Fruit fly (Drosophila melanogaster) whole organism, embryonic: ENCODE data around the gene CG8960.
A peak's percentile ranks its signal among the peaks of the same experiment; 100 is the strongest.

Experiments used
- ATbp ChIP-seq: fragments of 200-800 bp; sonication (Bioruptor generic); optimal IDR thresholded peaks from 2 replicates; lab custom pipeline; 2017; ENCODE audit warnings: missing biosample characterization, mild to moderate bottlenecking, missing genetic modification characterization, missing genetic modification reagents
- Blimp-1 ChIP-seq: fragments of 200-800 bp; sonication (Bioruptor generic); optimal IDR thresholded peaks from 3 replicates; lab custom pipeline; 2018; ENCODE audit warnings: missing biosample characterization, missing genetic modification characterization, mild to moderate bottlenecking, moderate library complexity, missing genetic modification reagents
- CG1024 ChIP-seq: fragments of 200-800 bp; sonication (Bioruptor generic); IDR thresholded peaks from 2 replicates; pipeline ENCODE4 v1.3.6; 2022; ENCODE audit warnings: missing biosample characterization, missing genetic modification characterization
- CG10565 ChIP-seq: fragments of 200-800 bp; sonication (Bioruptor generic); optimal IDR thresholded peaks from 3 replicates; lab custom pipeline; 2016; ENCODE audit warnings: missing biosample characterization, mild to moderate bottlenecking, missing genetic modification characterization
- CG11560 ChIP-seq: fragments of 200-800 bp; sonication (Bioruptor generic); IDR thresholded peaks from 3 replicates; pipeline ENCODE4 v1.3.6; 2022; ENCODE audit warnings: missing biosample characterization, missing genetic modification characterization
- CG1233 ChIP-seq: fragments of 200-800 bp; sonication (Bioruptor generic); optimal IDR thresholded peaks from 4 replicates; lab custom pipeline; 2018; ENCODE audit warnings: missing biosample characterization, mild to moderate bottlenecking, missing genetic modification characterization
- CG13123 ChIP-seq: fragments of 200-800 bp; sonication (Bioruptor generic); optimal IDR thresholded peaks from 2 replicates; lab custom pipeline; 2016; ENCODE audit warnings: missing biosample characterization, missing genetic modification characterization
- CG13424 ChIP-seq: fragments of 200-800 bp; sonication (Bioruptor generic); optimal IDR thresholded peaks from 2 replicates; lab custom pipeline; 2019; ENCODE audit warnings: missing biosample characterization, mild to moderate bottlenecking, missing genetic modification characterization, moderate library complexity
- CG15696 ChIP-seq: fragments of 200-800 bp; sonication (Bioruptor generic); optimal IDR thresholded peaks from 2 replicates; lab custom pipeline; 2019; ENCODE audit warnings: missing biosample characterization, mild to moderate bottlenecking, missing genetic modification characterization, moderate library complexity
- CG1602 ChIP-seq: fragments of 200-800 bp; sonication (Bioruptor generic); optimal IDR thresholded peaks from 3 replicates; lab custom pipeline; 2016; ENCODE audit warnings: missing biosample characterization, missing genetic modification characterization
- CG16779 ChIP-seq: fragments of 200-800 bp; sonication (Bioruptor generic); IDR thresholded peaks from 2 replicates; pipeline ENCODE4 v1.3.6; 2022; ENCODE audit warnings: missing biosample characterization, missing genetic modification characterization
- CG16813 ChIP-seq: fragments of 200-800 bp; sonication (Bioruptor generic); IDR thresholded peaks from 3 replicates; pipeline ENCODE4 v1.3.6; 2022; ENCODE audit warnings: missing biosample characterization, missing genetic modification characterization; ENCODE audit not compliant: partially characterized antibody
- CG17359 ChIP-seq: fragments of 200-800 bp; sonication (Bioruptor generic); optimal IDR thresholded peaks from 3 replicates; lab custom pipeline; 2018; ENCODE audit warnings: missing biosample characterization, mild to moderate bottlenecking, missing genetic modification characterization, moderate library complexity
- CG18011 ChIP-seq: fragments of 200-800 bp; sonication (Bioruptor generic); optimal IDR thresholded peaks from 2 replicates; lab custom pipeline; 2017; ENCODE audit warnings: missing biosample characterization, missing genetic modification characterization, mild to moderate bottlenecking, moderate library complexity, missing genotype
- CG2678 ChIP-seq: fragments of 200-800 bp; sonication (Bioruptor generic); optimal IDR thresholded peaks from 3 replicates; lab custom pipeline; 2019; ENCODE audit warnings: missing biosample characterization, mild to moderate bottlenecking, missing genetic modification characterization, moderate library complexity
- CG2712 ChIP-seq: fragments of 200-800 bp; optimal IDR thresholded peaks from 3 replicates; lab custom pipeline; 2019; ENCODE audit warnings: missing biosample characterization, mild to moderate bottlenecking, missing genetic modification characterization, moderate library complexity
- CG32532 ChIP-seq: fragments of 200-800 bp; sonication (Bioruptor generic); IDR thresholded peaks from 2 replicates; pipeline ENCODE4 v1.3.6; 2022; ENCODE audit warnings: missing biosample characterization, missing genetic modification characterization
- CG42726 ChIP-seq: fragments of 200-800 bp; sonication (Bioruptor generic); IDR thresholded peaks from 2 replicates; pipeline ENCODE4 v1.3.6; 2022; ENCODE audit warnings: missing biosample characterization, missing genetic modification characterization; ENCODE audit not compliant: partially characterized antibody
- CG43689 ChIP-seq: fragments of 200-800 bp; sonication (Bioruptor generic); IDR thresholded peaks from 2 replicates; pipeline ENCODE4 v1.3.6; 2022; ENCODE audit warnings: missing biosample characterization, missing genetic modification characterization
- CG6654 ChIP-seq: fragments of 200-800 bp; sonication (Bioruptor generic); optimal IDR thresholded peaks from 2 replicates; lab custom pipeline; 2017; ENCODE audit warnings: missing biosample characterization, mild to moderate bottlenecking, missing genetic modification characterization
- CG9215 ChIP-seq: fragments of 200-800 bp; sonication (Bioruptor generic); IDR thresholded peaks from 2 replicates; pipeline ENCODE4 v1.3.6; 2022; ENCODE audit warnings: missing biosample characterization, missing genetic modification characterization
- CG9797 ChIP-seq: fragments of 200-800 bp; sonication (Bioruptor generic); optimal IDR thresholded peaks from 3 replicates; lab custom pipeline; 2018; ENCODE audit warnings: missing biosample characterization, mild to moderate bottlenecking, missing genetic modification characterization
- D ChIP-seq, 2 experiments: fragments of 200-800 bp in 1 of 2; fragments of >200 bp in 1 of 2; sonication (Bioruptor generic) in 1 of 2; optimal IDR thresholded peaks; 2 replicates in 1 of 2; 3 replicates in 1 of 2; lab custom pipeline; 2017; ENCODE audit warnings: mild to moderate bottlenecking in 1 of 2, missing biosample characterization in 1 of 2, missing genetic modification characterization in 1 of 2, missing genetic modification reagents in 1 of 2
- Dll ChIP-seq: fragments of 200-800 bp; sonication (Bioruptor generic); IDR thresholded peaks from 4 replicates; pipeline ENCODE4 v1.3.6; 2022; ENCODE audit warnings: missing biosample characterization, missing genetic modification characterization; ENCODE audit not compliant: partially characterized antibody
- Dp ChIP-seq: fragments of 200-800 bp; sonication (Bioruptor generic); optimal IDR thresholded peaks from 2 replicates; lab custom pipeline; 2018; ENCODE audit warnings: missing biosample characterization, mild to moderate bottlenecking, missing genetic modification characterization, moderate library complexity
- Elba2 ChIP-seq: fragments of 200-800 bp; sonication (Bioruptor generic); optimal IDR thresholded peaks from 3 replicates; lab custom pipeline; 2016; ENCODE audit warnings: missing biosample characterization, missing genetic modification characterization
- Hand ChIP-seq: fragments of 200-800 bp; sonication (Bioruptor generic); optimal IDR thresholded peaks from 2 replicates; lab custom pipeline; 2017; ENCODE audit warnings: mild to moderate bottlenecking, missing biosample characterization, missing genetic modification reagents, missing genetic modification characterization
- Med ChIP-seq: fragments of 200-800 bp; sonication (Bioruptor generic); peaks from one replicate; lab custom pipeline; 2016; ENCODE audit warnings: missing biosample characterization, missing genetic modification characterization, mild to moderate bottlenecking, inconsistent platforms, moderate library complexity
- PHDP ChIP-seq: fragments of 200-800 bp; sonication (Bioruptor generic); optimal IDR thresholded peaks from 3 replicates; lab custom pipeline; 2018; ENCODE audit warnings: missing biosample characterization, mild to moderate bottlenecking, missing genetic modification characterization, moderate library complexity
- Poxn ChIP-seq: fragments of 200-800 bp; sonication (Bioruptor generic); IDR thresholded peaks from 2 replicates; pipeline ENCODE4 v1.3.6; 2022; ENCODE audit warnings: missing biosample characterization, missing genetic modification characterization
- Xrp1 ChIP-seq: fragments of 200-800 bp; sonication (Bioruptor generic); IDR thresholded peaks from 2 replicates; pipeline ENCODE4 v1.3.6; 2022; ENCODE audit warnings: missing biosample characterization, missing genetic modification characterization
- abd-A ChIP-seq: fragments of 200-800 bp; sonication (Bioruptor generic); optimal IDR thresholded peaks from 3 replicates; lab custom pipeline; 2019; ENCODE audit warnings: missing biosample characterization, mild to moderate bottlenecking, missing genetic modification characterization, moderate library complexity
- cato ChIP-seq: fragments of 200-800 bp; sonication (Bioruptor generic); optimal IDR thresholded peaks from 2 replicates; lab custom pipeline; 2016; ENCODE audit warnings: missing biosample characterization, missing genetic modification characterization, borderline replicate concordance
- corto ChIP-seq: fragments of 200-800 bp; sonication (Bioruptor generic); optimal IDR thresholded peaks from 2 replicates; lab custom pipeline; 2016; ENCODE audit warnings: missing biosample characterization, mild to moderate bottlenecking, missing genetic modification characterization, moderate library complexity
- crol ChIP-seq: fragments of 200-800 bp; sonication (Bioruptor generic); IDR thresholded peaks from 2 replicates; pipeline ENCODE4 v1.3.6; 2022; ENCODE audit warnings: missing biosample characterization, missing genetic modification characterization
- cwo ChIP-seq: fragments of 200-800 bp; sonication (Bioruptor generic); optimal IDR thresholded peaks from 3 replicates; lab custom pipeline; 2017; ENCODE audit warnings: missing biosample characterization, missing genetic modification characterization, mild to moderate bottlenecking, moderate library complexity, missing genetic modification reagents
- da ChIP-seq: fragments of 200-800 bp; sonication (Bioruptor generic); optimal IDR thresholded peaks from 2 replicates; lab custom pipeline; 2016; ENCODE audit warnings: missing biosample characterization, missing genetic modification characterization
- dan ChIP-seq: fragments of 200-800 bp; sonication (Bioruptor generic); IDR thresholded peaks from 2 replicates; pipeline ENCODE4 v1.3.6; 2022; ENCODE audit warnings: missing biosample characterization, missing genetic modification characterization
- danr ChIP-seq: fragments of 200-800 bp; sonication (Bioruptor generic); IDR thresholded peaks from 2 replicates; pipeline ENCODE4 v1.3.6; 2022; ENCODE audit warnings: missing biosample characterization, missing genetic modification characterization
- fd96Cb ChIP-seq: fragments of 200-800 bp; sonication (Bioruptor generic); optimal IDR thresholded peaks from 2 replicates; lab custom pipeline; 2018; ENCODE audit warnings: missing biosample characterization, mild to moderate bottlenecking, missing genetic modification characterization, moderate library complexity
- insv ChIP-seq, 2 experiments: fragments of 200-800 bp; sonication (Bioruptor generic); optimal IDR thresholded peaks; 3 replicates each; lab custom pipeline; 2016 to 2018; ENCODE audit warnings: missing biosample characterization in 2 of 2, missing genetic modification characterization in 2 of 2
- kay ChIP-seq: fragments of 200-800 bp; sonication (Bioruptor generic); optimal IDR thresholded peaks from 2 replicates; lab custom pipeline; 2016; ENCODE audit warnings: missing biosample characterization, missing genetic modification characterization
- nmo ChIP-seq: fragments of 200-800 bp; sonication (Bioruptor generic); optimal IDR thresholded peaks from 2 replicates; lab custom pipeline; 2018; ENCODE audit warnings: missing biosample characterization, mild to moderate bottlenecking, missing genetic modification characterization, moderate library complexity
- phol ChIP-seq: fragments of 200-800 bp; sonication (Bioruptor generic); optimal IDR thresholded peaks from 3 replicates; lab custom pipeline; 2018; ENCODE audit warnings: missing biosample characterization, mild to moderate bottlenecking, missing genetic modification characterization, moderate library complexity
- pum ChIP-seq: fragments of 200-800 bp; sonication (Bioruptor generic); optimal IDR thresholded peaks from 2 replicates; lab custom pipeline; 2016; ENCODE audit warnings: missing biosample characterization, missing genetic modification characterization
- sens ChIP-seq: fragments of 200-800 bp; sonication (Bioruptor generic); peaks from one replicate; lab custom pipeline; 2016; ENCODE audit warnings: missing biosample characterization, missing genetic modification characterization
- sima ChIP-seq: fragments of 200-800 bp; sonication (Bioruptor generic); optimal IDR thresholded peaks from 2 replicates; lab custom pipeline; 2016; ENCODE audit warnings: missing biosample characterization, missing genetic modification characterization
- trh ChIP-seq: fragments of 200-800 bp; sonication (Bioruptor generic); optimal IDR thresholded peaks from 2 replicates; lab custom pipeline; 2016; ENCODE audit warnings: missing biosample characterization, missing genetic modification characterization
- vfl ChIP-seq: fragments of 200-800 bp; sonication (Bioruptor generic); optimal IDR thresholded peaks from 2 replicates; lab custom pipeline; 2016; ENCODE audit warnings: missing biosample characterization, missing genetic modification characterization
- z ChIP-seq: fragments of 200-800 bp; sonication (Bioruptor generic); IDR thresholded peaks from 3 replicates; pipeline ENCODE4 v1.3.6; 2022; ENCODE audit warnings: missing biosample characterization, missing genetic modification characterization
- zf30C ChIP-seq: fragments of 200-800 bp; sonication (Bioruptor generic); optimal IDR thresholded peaks from 3 replicates; lab custom pipeline; 2018; ENCODE audit warnings: missing biosample characterization, mild to moderate bottlenecking, missing genetic modification characterization

CG8960 gene

dm6 chr3L:2237034-2237433 is 40.2 kb downstream of the CG8960 start, which contains the start of gene CG9018 (continued):
- peak; percentile 49 for TF ChIP-seq phol (tag; lab: Kevin White, UChicago)
- TF ChIP-seq CG13424 (tag; lab: Kevin White, UChicago) = no peak
- no peak for TF ChIP-seq Xrp1 (GFP tag; lab: Robert Waterston, UW)
- TF ChIP-seq crol (GFP tag; lab: Robert Waterston, UW) = no peak
- peak; percentile 11; the same call in 1 of the 2 replicates for TF ChIP-seq CG42726 (GFP tag; lab: Robert Waterston, UW)
- no peak for TF ChIP-seq CG16813
- no peak for TF ChIP-seq CG1602
- peak; percentile 77 for TF ChIP-seq sens (GFP tag; lab: Kevin White, UChicago)
- peak; percentile 91 for TF ChIP-seq CG9797
- TF ChIP-seq sima (GFP tag; lab: Kevin White, UChicago) = no peak
- no peak for TF ChIP-seq CG16779 (GFP tag; lab: Robert Waterston, UW)
- no peak for TF ChIP-seq CG13123
- TF ChIP-seq CG11560 (tag; lab: Robert Waterston, UW) = no peak
- peak; percentile 94 for TF ChIP-seq Dp (GFP tag; lab: Kevin White, UChicago)
- TF ChIP-seq kay (GFP tag; lab: Kevin White, UChicago) = no peak
- TF ChIP-seq CG2712 (tag; lab: Kevin White, UChicago) = no peak
- TF ChIP-seq CG1024 = no peak
- no peak for TF ChIP-seq CG18011 (GFP tag; lab: Kevin White, UChicago)
- no peak for TF ChIP-seq pum
- no peak for TF ChIP-seq CG1233
- TF ChIP-seq CG17359 (tag; lab: Kevin White, UChicago) = no peak
- TF ChIP-seq cato (GFP tag; lab: Kevin White, UChicago) = no peak
- no peak for TF ChIP-seq CG43689
- TF ChIP-seq z (GFP tag; lab: Robert Waterston, UW) = no peak
- no peak for TF ChIP-seq corto (GFP tag; lab: Kevin White, UChicago)
- TF ChIP-seq Dll (GFP tag; lab: Robert Waterston, UW) = no peak
- no peak for TF ChIP-seq D (optimal IDR thresholded peaks at IDR 0.05; lab: Kevin White, UChicago)
- TF ChIP-seq D (GFP tag; optimal IDR thresholded peaks at IDR 0.05; lab: Kevin White, UChicago) = no peak
- no peak for TF ChIP-seq Poxn
- no peak for TF ChIP-seq fd96Cb (tag; lab: Kevin White, UChicago)
- TF ChIP-seq danr (GFP tag; lab: Robert Waterston, UW) = no peak
- TF ChIP-seq zf30C (GFP tag; lab: Kevin White, UChicago) = no peak
- no peak for TF ChIP-seq trh (GFP tag; lab: Kevin White, UChicago)
- peak; percentile 15 for TF ChIP-seq Med (GFP tag; lab: Kevin White, UChicago)
- no peak for TF ChIP-seq insv (GFP tag; optimal IDR thresholded peaks at IDR 0.05; lab: Kevin White, UChicago)
- TF ChIP-seq ATbp (GFP tag; lab: Kevin White, UChicago) = no peak
- no peak for TF ChIP-seq CG32532 (GFP tag; lab: Robert Waterston, UW)
- TF ChIP-seq CG10565 (GFP tag; lab: Kevin White, UChicago) = no peak
- no peak for TF ChIP-seq CG15696 (tag; lab: Kevin White, UChicago)
- peak; percentile 37 for TF ChIP-seq da (GFP tag; lab: Kevin White, UChicago)
- peak; percentile 72 for TF ChIP-seq nmo (GFP tag; lab: Kevin White, UChicago)
- no peak for TF ChIP-seq CG9215 (GFP tag; lab: Robert Waterston, UW)
- TF ChIP-seq vfl (GFP tag; lab: Kevin White, UChicago) = no peak
- no peak for TF ChIP-seq CG2678
- no peak for TF ChIP-seq Blimp-1 (GFP tag; lab: Kevin White, UChicago)
- TF ChIP-seq Elba2 = peak; percentile 17
- no peak for TF ChIP-seq PHDP (tag; lab: Kevin White, UChicago)
- no peak for TF ChIP-seq cwo (GFP tag; lab: Kevin White, UChicago)
- no peak for TF ChIP-seq dan (GFP tag; lab: Robert Waterston, UW)
- TF ChIP-seq abd-A (tag; lab: Kevin White, UChicago) = no peak
- no peak for TF ChIP-seq CG6654 (GFP tag; lab: Kevin White, UChicago)
- no peak for TF ChIP-seq Hand (GFP tag; lab: Kevin White, UChicago)
